Fruit fly (Drosophila melanogaster) whole organism, embryonic: ENCODE data around the gene CycA.

Experiments used
- Bgb ChIP-seq: fragments of 200-800 bp; sonication (Bioruptor generic); IDR thresholded peaks from 2 replicates; pipeline ENCODE4 v1.3.6; 2022; ENCODE audit warnings: missing biosample characterization, missing genetic modification characterization; ENCODE audit not compliant: partially characterized antibody
- CG11504 ChIP-seq: fragments of 200-800 bp; sonication (Bioruptor generic); optimal IDR thresholded peaks from 3 replicates; lab custom pipeline; 2019; ENCODE audit warnings: missing biosample characterization, mild to moderate bottlenecking, missing genetic modification characterization, moderate library complexity
- CG1529 ChIP-seq: fragments of 200-800 bp; sonication (Bioruptor generic); optimal IDR thresholded peaks from 3 replicates; lab custom pipeline; 2018; ENCODE audit warnings: missing biosample characterization, missing genetic modification characterization
- CG15514 ChIP-seq: fragments of 200-800 bp; sonication (Bioruptor generic); optimal IDR thresholded peaks from 3 replicates; lab custom pipeline; 2017; ENCODE audit warnings: missing biosample characterization, missing genetic modification characterization, mild to moderate bottlenecking, moderate library complexity, missing genetic modification reagents
- CG15601 ChIP-seq: fragments of 200-800 bp; sonication (Bioruptor generic); optimal IDR thresholded peaks from 3 replicates; lab custom pipeline; 2019; ENCODE audit warnings: missing biosample characterization, mild to moderate bottlenecking, missing genetic modification characterization, moderate library complexity
- CG17568 ChIP-seq: fragments of 200-800 bp; sonication (Bioruptor generic); optimal IDR thresholded peaks from 2 replicates; lab custom pipeline; 2018; ENCODE audit warnings: missing biosample characterization, mild to moderate bottlenecking, missing genetic modification characterization, moderate library complexity
- CG18599 ChIP-seq: fragments of 200-800 bp; sonication (Bioruptor generic); optimal IDR thresholded peaks from 3 replicates; lab custom pipeline; 2017; ENCODE audit warnings: missing biosample characterization, missing genetic modification characterization, mild to moderate bottlenecking, moderate library complexity, missing genetic modification reagents
- CG2120 ChIP-seq: fragments of 200-800 bp; sonication (Bioruptor generic); optimal IDR thresholded peaks from 3 replicates; lab custom pipeline; 2016; ENCODE audit warnings: missing biosample characterization, missing genetic modification characterization
- CG2678 ChIP-seq: fragments of 200-800 bp; sonication (Bioruptor generic); optimal IDR thresholded peaks from 3 replicates; lab custom pipeline; 2019; ENCODE audit warnings: missing biosample characterization, mild to moderate bottlenecking, missing genetic modification characterization, moderate library complexity
- CG6683 ChIP-seq: fragments of 200-800 bp; sonication (Bioruptor generic); optimal IDR thresholded peaks from 2 replicates; lab custom pipeline; 2017; ENCODE audit warnings: missing biosample characterization, mild to moderate bottlenecking, missing genetic modification characterization, missing genetic modification reagents
- CG7372 ChIP-seq: fragments of 200-800 bp; sonication (Bioruptor generic); IDR thresholded peaks from 2 replicates; pipeline ENCODE4 v1.3.6; 2022; ENCODE audit warnings: missing biosample characterization, missing genetic modification characterization
- CG7928 ChIP-seq: fragments of 200-800 bp; sonication (Bioruptor generic); optimal IDR thresholded peaks from 2 replicates; lab custom pipeline; 2017; ENCODE audit warnings: missing biosample characterization, mild to moderate bottlenecking, missing genetic modification characterization
- CG9876 ChIP-seq: fragments of 200-800 bp; sonication (Bioruptor generic); optimal IDR thresholded peaks from 2 replicates; lab custom pipeline; 2016; ENCODE audit warnings: missing biosample characterization, missing genetic modification characterization
- CTCF ChIP-seq: fragments of 200-800 bp; sonication (Bioruptor generic); optimal IDR thresholded peaks from 2 replicates; lab custom pipeline; 2017; ENCODE audit warnings: missing biosample characterization, mild to moderate bottlenecking, missing genetic modification characterization, moderate library complexity
- Ets65A ChIP-seq: fragments of 200-800 bp; sonication (Bioruptor generic); peaks from one replicate; lab custom pipeline; 2016; ENCODE audit warnings: missing biosample characterization, missing genetic modification characterization
- HmgZ ChIP-seq: fragments of 200-800 bp; sonication (Bioruptor generic); optimal IDR thresholded peaks from 2 replicates; lab custom pipeline; 2018; ENCODE audit warnings: missing biosample characterization, mild to moderate bottlenecking, missing genetic modification characterization
- Hr51 ChIP-seq, 2 experiments: fragments of 200-800 bp; sonication (Bioruptor generic); optimal IDR thresholded peaks; 2 replicates in 1 of 2; 3 replicates in 1 of 2; lab custom pipeline; 2016 to 2018; ENCODE audit warnings: missing biosample characterization in 2 of 2, missing genetic modification characterization in 2 of 2, mild to moderate bottlenecking in 1 of 2, moderate library complexity in 1 of 2
- Meics ChIP-seq: fragments of 200-800 bp; sonication (Bioruptor generic); optimal IDR thresholded peaks from 2 replicates; lab custom pipeline; 2017; ENCODE audit warnings: missing biosample characterization, mild to moderate bottlenecking, missing genetic modification characterization
- PHDP ChIP-seq: fragments of 200-800 bp; sonication (Bioruptor generic); optimal IDR thresholded peaks from 3 replicates; lab custom pipeline; 2018; ENCODE audit warnings: missing biosample characterization, mild to moderate bottlenecking, missing genetic modification characterization, moderate library complexity
- Pdp1 ChIP-seq, 2 experiments: fragments of 200-800 bp; sonication (Bioruptor generic); optimal IDR thresholded peaks; 3 replicates each; lab custom pipeline; 2016; ENCODE audit warnings: missing biosample characterization in 2 of 2, missing genetic modification characterization in 2 of 2, mild to moderate bottlenecking in 1 of 2, moderate library complexity in 1 of 2
- Rx ChIP-seq: fragments of 200-800 bp; sonication (Bioruptor generic); IDR thresholded peaks from 2 replicates; pipeline ENCODE4 v1.3.6; 2022; ENCODE audit warnings: missing biosample characterization, missing genetic modification characterization
- ash1 ChIP-seq: fragments of 200-800 bp; sonication (Bioruptor generic); optimal IDR thresholded peaks from 2 replicates; lab custom pipeline; 2018; ENCODE audit warnings: missing biosample characterization, mild to moderate bottlenecking, missing genetic modification characterization
- btn ChIP-seq: fragments of 200-800 bp; sonication (Bioruptor generic); optimal IDR thresholded peaks from 2 replicates; lab custom pipeline; 2016; ENCODE audit warnings: missing biosample characterization, missing genetic modification characterization
- caup ChIP-seq: fragments of 200-800 bp; sonication (Bioruptor generic); optimal IDR thresholded peaks from 3 replicates; lab custom pipeline; 2017; ENCODE audit warnings: missing biosample characterization, mild to moderate bottlenecking, missing genetic modification characterization, moderate library complexity; ENCODE audit not compliant: severe bottlenecking
- chif ChIP-seq, 2 experiments: fragments of 200-800 bp; sonication (Bioruptor generic); optimal IDR thresholded peaks; 3 replicates each; lab custom pipeline; 2016; ENCODE audit warnings: missing biosample characterization in 2 of 2, missing genetic modification characterization in 2 of 2
- cwo ChIP-seq: fragments of 200-800 bp; sonication (Bioruptor generic); optimal IDR thresholded peaks from 3 replicates; lab custom pipeline; 2017; ENCODE audit warnings: missing biosample characterization, missing genetic modification characterization, mild to moderate bottlenecking, moderate library complexity, missing genetic modification reagents
- esg ChIP-seq: fragments of 200-800 bp; sonication (Bioruptor generic); conservative IDR thresholded peaks from 2 replicates; pipeline ENCODE4 v1.3.6; 2022; ENCODE audit warnings: missing biosample characterization, missing genetic modification characterization
- fd64A ChIP-seq: fragments of 200-800 bp; sonication (Bioruptor generic); optimal IDR thresholded peaks from 3 replicates; lab custom pipeline; 2018; ENCODE audit warnings: missing biosample characterization, mild to moderate bottlenecking, missing genetic modification characterization
- gem ChIP-seq: fragments of 200-800 bp; sonication (Bioruptor generic); optimal IDR thresholded peaks from 2 replicates; lab custom pipeline; 2019; ENCODE audit warnings: missing biosample characterization, mild to moderate bottlenecking, missing genetic modification characterization, moderate library complexity
- hkb ChIP-seq, 2 experiments: fragments of 200-800 bp in 1 of 2; fragments of >200 bp in 1 of 2; sonication (Bioruptor generic) in 1 of 2; IDR thresholded peaks in 1 of 2; optimal IDR thresholded peaks in 1 of 2; 2 replicates each; pipeline versions ENCODE4 v1.3.6 to Lab custom; 2017 to 2022; ENCODE audit warnings: missing biosample characterization in 1 of 2, missing genetic modification characterization in 1 of 2
- lov ChIP-seq, 2 experiments: fragments of 200-800 bp in 1 of 2; fragments of >200 bp in 1 of 2; sonication (Bioruptor generic) in 1 of 2; IDR thresholded peaks in 1 of 2; optimal IDR thresholded peaks in 1 of 2; 2 replicates in 1 of 2; 3 replicates in 1 of 2; pipeline versions ENCODE4 v1.3.6 to Lab custom; 2017 to 2022; ENCODE audit warnings: missing biosample characterization in 1 of 2, missing genetic modification characterization in 1 of 2
- onecut ChIP-seq: fragments of 200-800 bp; sonication (Bioruptor generic); IDR thresholded peaks from 2 replicates; pipeline ENCODE4 v1.3.6; 2022; ENCODE audit warnings: missing biosample characterization, missing genetic modification characterization
- rib ChIP-seq: fragments of 200-800 bp; sonication (Bioruptor generic); IDR thresholded peaks from 2 replicates; pipeline ENCODE4 v1.3.6; 2022; ENCODE audit warnings: missing biosample characterization, missing genetic modification characterization
- row ChIP-seq: fragments of 200-800 bp; sonication (Bioruptor generic); IDR thresholded peaks from 3 replicates; pipeline ENCODE4 v1.3.6; 2022; ENCODE audit warnings: missing biosample characterization, missing genetic modification characterization
- sens ChIP-seq: fragments of 200-800 bp; sonication (Bioruptor generic); peaks from one replicate; lab custom pipeline; 2016; ENCODE audit warnings: missing biosample characterization, missing genetic modification characterization
- so ChIP-seq: fragments of 200-800 bp; sonication (Bioruptor generic); IDR thresholded peaks from 3 replicates; pipeline ENCODE4 v1.3.6; 2022; ENCODE audit warnings: missing biosample characterization, missing genetic modification characterization
- sqz ChIP-seq: fragments of 200-800 bp; sonication (Bioruptor generic); optimal IDR thresholded peaks from 3 replicates; lab custom pipeline; 2018; ENCODE audit warnings: missing biosample characterization, mild to moderate bottlenecking, missing genetic modification characterization
- tx ChIP-seq: fragments of 200-800 bp; sonication (Bioruptor generic); optimal IDR thresholded peaks from 2 replicates; lab custom pipeline; 2016; ENCODE audit warnings: missing biosample characterization, missing genetic modification characterization
- vnd ChIP-seq: fragments of 200-800 bp; sonication (Bioruptor generic); IDR thresholded peaks from 3 replicates; pipeline ENCODE4 v1.3.6; 2022; ENCODE audit warnings: missing biosample characterization, missing genetic modification characterization; ENCODE audit not compliant: partially characterized antibody
- vvl ChIP-seq: fragments of 200-800 bp; sonication (Bioruptor generic); IDR thresholded peaks from 2 replicates; pipeline ENCODE4 v1.3.6; 2022; ENCODE audit warnings: missing biosample characterization, missing genetic modification characterization

The CycA gene

dm6 chr3L:11876036-11876435 lies 42.7 kb upstream of the CycA start (continued):
- TF ChIP-seq Pdp1 (GFP tag; optimal IDR thresholded peaks at IDR 0.05; lab: Kevin White, UChicago) (no peak), ash1 (no peak), HmgZ (tag; lab: Kevin White, UChicago) (no peak), onecut (peak; percentile 17; the same call in 1 of the 2 replicates), hkb (optimal IDR thresholded peaks at IDR 0.05; lab: Kevin White, UChicago) (no peak), hkb (GFP tag; IDR thresholded peaks at IDR 0.05; lab: Robert Waterston, UW) (no peak), CTCF (GFP tag; lab: Kevin White, UChicago) (peak; percentile 85), Bgb (GFP tag; lab: Robert Waterston, UW) (no peak), Rx (no peak), fd64A (GFP tag; lab: Kevin White, UChicago) (no peak), CG17568 (GFP tag; lab: Kevin White, UChicago) (no peak), lov (optimal IDR thresholded peaks at IDR 0.05; lab: Kevin White, UChicago) (no peak), lov (GFP tag; IDR thresholded peaks at IDR 0.05; lab: Robert Waterston, UW) (0 out of 3 replicates have a peak, but pooled peaks have one; percentile 32), CG6683 (GFP tag; lab: Kevin White, UChicago) (no peak), so (GFP tag; lab: Robert Waterston, UW) (no peak), caup (GFP tag; lab: Kevin White, UChicago) (no peak), chif (GFP tag; optimal IDR thresholded peaks at IDR 0.05; lab: Kevin White, UChicago) (no peak), vnd (GFP tag; lab: Robert Waterston, UW) (no peak), tx (GFP tag; lab: Kevin White, UChicago) (no peak), CG1529 (GFP tag; lab: Kevin White, UChicago) (no peak), CG9876 (GFP tag; lab: Kevin White, UChicago) (no peak), CG7372 (GFP tag; lab: Robert Waterston, UW) (no peak), rib (GFP tag; lab: Robert Waterston, UW) (no peak)
- TF ChIP-seq, all 482 proteins: peak for 8

DNA sequence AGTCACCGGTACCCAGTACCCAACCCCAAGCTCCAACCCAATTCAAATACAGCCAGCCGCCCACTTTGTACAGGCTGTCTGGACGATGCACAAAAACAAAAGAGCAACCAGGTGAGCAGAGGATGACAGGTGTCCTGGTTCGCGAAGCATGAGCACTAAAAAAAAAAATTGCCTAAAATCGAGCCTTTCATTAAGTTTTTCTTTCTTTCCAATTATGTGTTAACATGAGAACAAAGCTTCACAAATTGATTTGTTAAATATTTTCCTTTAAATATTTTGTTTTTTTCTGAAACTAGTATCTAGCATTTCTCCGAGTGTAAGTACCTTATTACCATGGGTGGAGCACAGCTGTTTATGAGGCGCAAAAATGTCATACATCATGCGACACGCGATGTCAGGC lies 41.4 kb upstream of the CycA start:
- peak; percentile 53 for TF ChIP-seq CG18599 (GFP tag; lab: Kevin White, UChicago)
- no peak for TF ChIP-seq CG15601
- TF ChIP-seq CG2120 (GFP tag; lab: Kevin White, UChicago) = peak; percentile 17
- peak; percentile 4 for TF ChIP-seq gem (tag; lab: Kevin White, UChicago)
- TF ChIP-seq PHDP (tag; lab: Kevin White, UChicago) = no peak
- no peak for TF ChIP-seq CG7928 (GFP tag; lab: Kevin White, UChicago)
- no peak for TF ChIP-seq sqz
- TF ChIP-seq row (GFP tag; lab: Robert Waterston, UW) = peak; percentile 41; the same call in 1 of the 3 replicates
- no peak for TF ChIP-seq vvl (GFP tag; lab: Robert Waterston, UW)
- TF ChIP-seq CG11504 (tag; lab: Kevin White, UChicago) = peak; percentile 0
- TF ChIP-seq sens (GFP tag; lab: Kevin White, UChicago) = peak; percentile 8
- TF ChIP-seq CG2678 (tag; lab: Kevin White, UChicago) = peak; percentile 22
- TF ChIP-seq so (GFP tag; lab: Robert Waterston, UW) = no peak
- TF ChIP-seq CG15514 (GFP tag; lab: Kevin White, UChicago) = peak; percentile 20
- peak; percentile 63 for TF ChIP-seq Ets65A (GFP tag; lab: Kevin White, UChicago)
- TF ChIP-seq btn (GFP tag; lab: Kevin White, UChicago) = no peak
- TF ChIP-seq Hr51 (GFP tag; optimal IDR thresholded peaks at IDR 0.05; lab: Kevin White, UChicago) = peak in 1 of 2 experiments; percentile 25
- TF ChIP-seq Meics (GFP tag; lab: Kevin White, UChicago) = peak; percentile 21
- 0 out of 2 replicates have a peak, but pooled peaks have one; percentile 10 for TF ChIP-seq esg (GFP tag; lab: Robert Waterston, UW)
- peak; percentile 8 for TF ChIP-seq cwo (GFP tag; lab: Kevin White, UChicago)
- TF ChIP-seq, all 482 proteins: peak for 13
